Worm (Caenorhabditis elegans) whole organism, early embryonic: ENCODE data around the gene srv-4.

Source experiments
- ama-1 ChIP-seq: fragments of 150-350 bp; optimal IDR thresholded peaks from 2 replicates; lab custom pipeline; 2014
- ceh-13 ChIP-seq: fragments of 200-800 bp; sonication (Bioruptor generic); optimal IDR thresholded peaks from 2 replicates; lab custom pipeline; 2018; ENCODE audit warnings: mild to moderate bottlenecking, missing genetic modification characterization, missing compliant biosample characterization
- flt-1 ChIP-seq: fragments of 200-800 bp; sonication (Bioruptor generic); IDR thresholded peaks from 2 replicates; pipeline ENCODE4 v1.3.6; 2022; ENCODE audit warnings: missing genetic modification characterization, missing compliant biosample characterization
- hnd-1 ChIP-seq: sonication (generic microtip); optimal IDR thresholded peaks from 2 replicates; lab custom pipeline; 2016; ENCODE audit warnings: missing genetic modification characterization, missing compliant biosample characterization
- tra-4 ChIP-seq: sonication (generic microtip); optimal IDR thresholded peaks from 2 replicates; lab custom pipeline; 2017; ENCODE audit warnings: missing genetic modification characterization, missing compliant biosample characterization

DNA sequence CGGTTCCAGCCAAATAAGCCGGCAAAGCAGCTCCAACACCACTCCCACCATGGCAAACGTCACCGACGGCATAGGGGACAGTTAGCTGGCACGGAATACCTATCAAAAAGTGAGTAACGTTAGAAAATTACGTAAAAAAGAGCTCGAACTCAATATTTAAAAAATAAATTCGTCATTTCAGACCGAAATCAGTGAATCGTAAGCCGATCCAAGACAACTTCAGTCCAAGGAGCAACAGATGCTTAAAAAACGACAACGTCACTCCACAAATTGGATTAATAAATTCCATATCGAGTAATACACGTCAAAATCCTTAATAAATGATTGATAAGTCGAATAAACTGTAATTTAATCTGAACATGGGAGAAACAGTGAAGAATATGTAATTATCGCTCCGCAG lies 18.1 kb upstream of the srv-4 start:
- TF ChIP-seq flt-1 (GFP tag; lab: Robert Waterston, UW) (no peak), ama-1 (lab: Kevin White, UChicago) (no peak), tra-4 (tag; lab: Kevin White, UChicago) (no peak), hnd-1 (no peak), ceh-13 (GFP tag; lab: Kevin White, UChicago) (no peak)
